Worm (Caenorhabditis elegans) whole organism, L4 larva: ENCODE measurements around the gene C05B5.11.
"Not testable (repeated sequence)": the region's sequence is repeated elsewhere in the genome, so short reads cannot be mapped to it uniquely, and the experiment has no call there.

ENCODE experiments used
- arid-1 ChIP-seq: fragments of 200-800 bp; sonication (Bioruptor generic); conservative IDR thresholded peaks from 2 replicates; pipeline ENCODE4 v1.3.6; 2022; ENCODE audit warnings: missing genetic modification reagents, missing genetic modification characterization, missing compliant biosample characterization
- attf-4 ChIP-seq: sonication (generic microtip); optimal IDR thresholded peaks from 3 replicates; lab custom pipeline; 2017; ENCODE audit warnings: missing biosample characterization, missing genetic modification characterization
- ceh-32 ChIP-seq: sonication (generic microtip); optimal IDR thresholded peaks from 2 replicates; lab custom pipeline; 2016; ENCODE audit warnings: mild to moderate bottlenecking, missing genetic modification characterization, missing compliant biosample characterization; ENCODE audit not compliant: poor library complexity
- ceh-82 ChIP-seq: sonication (generic microtip); optimal IDR thresholded peaks from 2 replicates; lab custom pipeline; 2017; ENCODE audit warnings: missing biosample characterization, missing genetic modification characterization
- dmd-6 ChIP-seq: fragments of 200-800 bp; sonication (Bioruptor generic); IDR thresholded peaks from 2 replicates; pipeline ENCODE4 v1.3.6; 2022; ENCODE audit warnings: missing genetic modification reagents, missing genetic modification characterization, missing compliant biosample characterization
- hlh-11 ChIP-seq: fragments of 200-800 bp; sonication (Bioruptor generic); optimal IDR thresholded peaks from 2 replicates; lab custom pipeline; 2018; ENCODE audit warnings: mild to moderate bottlenecking, missing genetic modification characterization, missing compliant biosample characterization
- jun-1 ChIP-seq: fragments of 150-350 bp; optimal IDR thresholded peaks from 2 replicates; lab custom pipeline; 2014; ENCODE audit warnings: missing biosample characterization, missing genetic modification reagents, missing genetic modification characterization
- mdl-1 ChIP-seq, 2 experiments: fragments of 150-350 bp in 1 of 2; sonication (generic microtip) in 1 of 2; optimal IDR thresholded peaks; 2 replicates each; lab custom pipeline; 2014 to 2017; ENCODE audit warnings: missing biosample characterization in 2 of 2, missing genetic modification characterization in 2 of 2
- nhr-28 ChIP-seq: fragments of 150-350 bp; optimal IDR thresholded peaks from 2 replicates; lab custom pipeline; 2014; ENCODE audit warnings: missing biosample characterization, missing genetic modification characterization
- nhr-48 ChIP-seq: sonication (generic microtip); optimal IDR thresholded peaks from 2 replicates; lab custom pipeline; 2016; ENCODE audit warnings: mild to moderate bottlenecking, missing genetic modification characterization, missing compliant biosample characterization
- pqm-1 ChIP-seq: sonication (generic microtip); optimal IDR thresholded peaks from 2 replicates; lab custom pipeline; 2017; ENCODE audit warnings: missing biosample characterization, missing genetic modification characterization
- set-16 ChIP-seq: fragments of 200-800 bp; sonication (Bioruptor generic); IDR thresholded peaks from 2 replicates; pipeline ENCODE4 v1.3.6; 2022; ENCODE audit warnings: missing genetic modification reagents, missing genetic modification characterization, missing compliant biosample characterization
- snpc-4 ChIP-seq: fragments of 150-350 bp; optimal IDR thresholded peaks from 2 replicates; lab custom pipeline; 2014; ENCODE audit warnings: missing biosample characterization, missing genetic modification characterization
- tra-1 ChIP-seq: fragments of 200-800 bp; sonication (Bioruptor generic); IDR thresholded peaks from 2 replicates; pipeline ENCODE4 v1.3.6; 2022; ENCODE audit warnings: missing genetic modification reagents, missing genetic modification characterization, missing compliant biosample characterization
- vab-7 ChIP-seq: fragments of 200-800 bp; sonication (Bioruptor generic); IDR thresholded peaks from 2 replicates; pipeline ENCODE4 v1.3.6; 2022; ENCODE audit warnings: missing genetic modification reagents, missing genetic modification characterization, missing compliant biosample characterization
- ztf-7 ChIP-seq: fragments of 150-350 bp; optimal IDR thresholded peaks from 2 replicates; lab custom pipeline; 2014; ENCODE audit warnings: missing biosample characterization, missing genetic modification characterization

C05B5.11 gene

DNA sequence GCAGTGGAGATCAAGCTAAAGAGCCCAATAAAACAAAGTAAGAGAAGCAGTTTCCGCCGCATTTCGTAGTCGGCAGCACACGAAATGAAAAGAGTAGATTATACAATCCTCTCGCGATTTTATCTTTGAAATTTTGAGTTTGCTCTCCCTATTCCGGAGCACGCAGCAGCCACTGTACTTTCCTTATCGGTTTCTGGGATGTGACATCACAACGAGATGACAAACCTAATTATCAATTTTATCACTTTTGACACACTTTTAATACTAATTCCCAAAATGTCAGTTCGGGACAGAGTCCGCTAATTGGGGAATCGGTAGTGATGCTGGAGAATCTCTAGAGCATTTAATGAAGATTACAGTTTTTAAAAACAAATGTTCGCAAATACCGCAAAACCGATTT is 45.4 kb downstream of the C05B5.11 start, which contains the start of gene T16G12.1:
Gene T16G12.1, minus strand, starts transcription at position 176 of the 400 bp plus-strand sequence.
- TF ChIP-seq pqm-1 (tag; lab: Kevin White, UChicago) (peak; percentile 68), vab-7 (GFP tag; lab: Robert Waterston, UW) (no peak), arid-1 (GFP tag; lab: Robert Waterston, UW) (no peak), nhr-48 (no peak), jun-1 (tag; lab: Kevin White, UChicago) (no peak), hlh-11 (peak; percentile 42), nhr-28 (peak; percentile 64), set-16 (no peak), tra-1 (GFP tag; lab: Robert Waterston, UW) (peak; percentile 39; the same call in 1 of the 2 replicates), dmd-6 (GFP tag; lab: Robert Waterston, UW) (peak; percentile 70)

DNA sequence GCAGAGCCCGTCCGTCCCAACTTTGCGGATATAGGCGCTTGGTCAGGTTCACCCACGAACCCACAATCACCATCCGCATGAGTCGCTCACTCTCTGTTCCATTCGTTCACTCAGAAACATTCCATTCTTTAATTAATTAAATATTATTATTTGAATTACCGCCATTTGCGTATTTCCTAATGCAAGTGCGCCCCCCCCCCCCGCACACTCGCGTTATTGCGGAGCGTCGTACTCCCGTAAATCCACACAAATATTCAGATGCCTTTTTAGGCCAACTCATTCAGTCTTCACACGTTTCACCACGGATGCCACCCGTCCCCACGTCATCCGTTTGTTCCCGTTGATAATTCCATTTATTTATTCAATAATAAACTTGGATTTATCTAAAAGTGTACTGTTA is 46.0 kb downstream of the C05B5.11 start, which contains the start of gene T16G12.3:
Gene T16G12.3, plus strand, starts transcription at position 301 of the 400 bp plus-strand sequence.
- not testable (repeated sequence) for TF ChIP-seq ceh-32 (tag; lab: Kevin White, UChicago); mdl-1 (tag; optimal IDR thresholded peaks at IDR 0.05; lab: Kevin White, UChicago); ceh-82 (tag; lab: Kevin White, UChicago)

DNA sequence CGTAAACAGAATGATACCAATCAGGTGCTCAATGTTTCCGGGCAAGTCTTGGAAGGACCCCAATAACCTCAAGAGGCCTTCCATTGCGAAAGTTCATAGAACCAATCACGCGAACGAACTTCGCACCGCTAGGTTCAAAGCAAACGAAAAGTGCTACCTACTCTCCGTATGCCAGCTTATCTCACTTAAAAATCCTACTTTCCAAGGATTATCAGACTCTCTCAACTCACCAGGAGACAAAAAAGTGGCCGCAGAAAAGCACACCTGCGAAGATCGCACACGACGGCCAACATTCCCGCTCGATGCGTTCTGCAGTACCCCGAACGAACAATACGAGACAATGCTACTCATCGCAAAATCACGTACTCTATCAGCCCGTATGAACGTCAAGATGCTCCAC is 49.0 kb downstream of the C05B5.11 start, which contains the start of gene T16G12.12:
Gene T16G12.12, plus strand, starts transcription at position 301 of the 400 bp plus-strand sequence.
- not testable (repeated sequence) for TF ChIP-seq ztf-7 (tag; lab: Kevin White, UChicago); attf-4; snpc-4
- TF ChIP-seq, all 104 proteins: peak for 0; not testable (repeated sequence) for 104
